Worm (Caenorhabditis elegans): ENCODE measurements around the gene col-77.

DNA sequence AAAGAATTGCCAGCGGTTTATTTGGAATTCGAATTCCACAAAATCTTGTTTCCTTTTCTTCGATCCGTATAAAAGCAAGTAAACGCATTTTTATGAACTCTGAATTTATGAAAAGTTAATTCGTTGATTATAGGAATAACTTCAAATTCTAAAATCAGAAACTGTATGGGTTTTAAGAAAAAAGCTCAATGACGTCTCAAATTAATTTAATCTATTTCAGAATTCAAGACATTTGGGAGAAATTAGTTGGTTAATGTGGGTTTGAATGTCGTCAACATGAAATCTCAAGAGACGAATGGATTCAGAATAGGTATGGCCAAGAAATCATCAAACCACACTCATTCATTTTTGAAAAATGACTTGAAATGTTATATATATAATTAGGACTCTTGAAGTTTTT lies 36.9 kb upstream of the col-77 start, which contains the start of gene F49E12.7:
- TF ChIP-seq ztf-11 (tag; optimal IDR thresholded peaks at IDR 0.05), result no peak
- TF ChIP-seq nfya-1 (tag; optimal IDR thresholded peaks at IDR 0.05; ENCODE audit: insufficient read depth), result no peak
- no peak for TF ChIP-seq nhr-28 (tag; optimal IDR thresholded peaks at IDR 0.05)
- no peak for TF ChIP-seq ama-1 (optimal IDR thresholded peaks at IDR 0.05)
- no peak for TF ChIP-seq jun-1 (tag; optimal IDR thresholded peaks at IDR 0.05)
- no peak for TF ChIP-seq nhr-11 (tag; optimal IDR thresholded peaks at IDR 0.05)
- TF ChIP-seq nhr-77 (tag; optimal IDR thresholded peaks at IDR 0.05), result no peak
- no peak for TF ChIP-seq nhr-25 (tag; optimal IDR thresholded peaks at IDR 0.05)
- TF ChIP-seq fos-1 (tag; optimal IDR thresholded peaks at IDR 0.05), result no peak
- TF ChIP-seq snpc-4 (tag; optimal IDR thresholded peaks at IDR 0.05), result no peak
- no peak for TF ChIP-seq mml-1 (tag; optimal IDR thresholded peaks at IDR 0.05)
- no peak for TF ChIP-seq unc-62 (GFP tag; optimal IDR thresholded peaks at IDR 0.05)
- no peak for TF ChIP-seq eor-1 (tag; optimal IDR thresholded peaks at IDR 0.05)

All from whole organism, L3 larva.